Fruit fly (Drosophila melanogaster): ENCODE results near the gene Vha100-1.

- no peak for TF ChIP-seq CG8159 (tag; optimal IDR thresholded peaks at IDR 0.05)
- TF ChIP-seq CG17806 (tag; optimal IDR thresholded peaks at IDR 0.05), result no peak
- TF ChIP-seq EcR (GFP tag; optimal IDR thresholded peaks at IDR 0.05), result no peak
- TF ChIP-seq Snoo (tag; optimal IDR thresholded peaks at IDR 0.05), result no peak
- TF ChIP-seq Pif1B (GFP tag; optimal IDR thresholded peaks at IDR 0.05), result no peak
- no peak for TF ChIP-seq CG13204 (GFP tag; optimal IDR thresholded peaks at IDR 0.05)
- no peak for TF ChIP-seq CG8301 (tag; optimal IDR thresholded peaks at IDR 0.05)
- no peak for TF ChIP-seq CG9948 (tag; optimal IDR thresholded peaks at IDR 0.05)
- TF ChIP-seq Pif1A (GFP tag; optimal IDR thresholded peaks at IDR 0.05), result no peak
- TF ChIP-seq CG4496 (GFP tag; IDR thresholded peaks at IDR 0.05), result no peak
- no peak for TF ChIP-seq gl (tag; optimal IDR thresholded peaks at IDR 0.05)
- TF ChIP-seq CG12605 (GFP tag; IDR thresholded peaks at IDR 0.05), result no peak
- no peak for TF ChIP-seq CG34367 (tag; optimal IDR thresholded peaks at IDR 0.05)
- no peak for TF ChIP-seq rn (GFP tag; IDR thresholded peaks at IDR 0.05)
Measured at dm6 chr3R:29111795-29112194, 19.2 kb upstream of the Vha100-1 start.
